Fruit fly (Drosophila melanogaster) Kc167 (cell line): ENCODE results near the gene MED11.

Source experiments
- h ChIP-seq: fragments of >200 bp; optimal IDR thresholded peaks from 3 replicates; lab custom pipeline; 2018; ENCODE audit warnings: missing external identifiers
- insv ChIP-seq: fragments of >200 bp; optimal IDR thresholded peaks from 3 replicates; lab custom pipeline; 2018; ENCODE audit warnings: missing external identifiers
- psq ChIP-seq: fragments of >200 bp; optimal IDR thresholded peaks from 2 replicates; lab custom pipeline; 2017; ENCODE audit warnings: missing external identifiers
- ttk ChIP-seq: sonication (Bioruptor generic); optimal IDR thresholded peaks from 2 replicates; lab custom pipeline; 2017; ENCODE audit warnings: missing external identifiers

dm6 chr3L:18767950-18768781, 22.5 kb downstream of the MED11 start:
- TF ChIP-seq psq (no peak), h (lab: Kevin White, UChicago) (no peak), insv (lab: Kevin White, UChicago) (no peak), ttk (no peak)
